Fruit fly (Drosophila melanogaster): ENCODE results near the gene CG17329.
A peak's percentile ranks its signal among the peaks of the same experiment; 100 is the strongest.

DNA sequence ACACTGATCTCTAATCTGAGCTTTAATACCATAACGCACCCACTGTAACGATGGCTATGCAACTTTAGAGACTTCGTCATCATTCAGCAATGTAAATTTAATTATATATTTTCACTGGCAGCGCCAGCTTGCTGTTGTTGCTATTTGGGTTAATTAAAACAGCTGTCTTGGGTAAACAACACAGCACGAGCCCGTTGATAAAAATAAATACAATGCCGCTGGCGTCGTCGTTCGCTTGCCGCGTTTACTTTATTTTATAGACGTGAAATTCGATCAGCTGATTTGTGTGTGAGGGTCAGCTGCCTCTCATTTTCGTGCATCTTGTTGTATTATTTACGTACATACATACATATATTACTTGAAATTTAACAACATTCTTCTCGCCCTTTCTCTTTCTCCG, 18.4 kb upstream of the CG17329 start:
- TF ChIP-seq dl (GFP tag; optimal IDR thresholded peaks at IDR 0.05; ENCODE audit: insufficient read depth in 1 of 2, partially characterized antibody in 2 of 2) (no peak), fru (GFP tag; optimal IDR thresholded peaks at IDR 0.05) (peak; percentile 48), CG32264 (GFP tag; optimal IDR thresholded peaks at IDR 0.05) (peak; percentile 42), foxo (GFP tag; optimal IDR thresholded peaks at IDR 0.05) (peak in 1 of 2 experiments; percentile 10), brk (GFP tag; optimal IDR thresholded peaks at IDR 0.05) (peak; percentile 65), psq (GFP tag; optimal IDR thresholded peaks at IDR 0.05) (peak; percentile 13), usp (GFP tag; optimal IDR thresholded peaks at IDR 0.05) (no peak), h (GFP tag; optimal IDR thresholded peaks at IDR 0.05) (peak; percentile 86), Rel (GFP tag; optimal IDR thresholded peaks at IDR 0.05) (no peak), Rel (tag; optimal IDR thresholded peaks at IDR 0.05) (peak; percentile 73), HLH106 (tag; optimal IDR thresholded peaks at IDR 0.05) (peak; percentile 22)

All from whole organism, wandering third instar larva.